Fruit fly (Drosophila melanogaster): Measurements from ENCODE around the gene CG10512.

DNA sequence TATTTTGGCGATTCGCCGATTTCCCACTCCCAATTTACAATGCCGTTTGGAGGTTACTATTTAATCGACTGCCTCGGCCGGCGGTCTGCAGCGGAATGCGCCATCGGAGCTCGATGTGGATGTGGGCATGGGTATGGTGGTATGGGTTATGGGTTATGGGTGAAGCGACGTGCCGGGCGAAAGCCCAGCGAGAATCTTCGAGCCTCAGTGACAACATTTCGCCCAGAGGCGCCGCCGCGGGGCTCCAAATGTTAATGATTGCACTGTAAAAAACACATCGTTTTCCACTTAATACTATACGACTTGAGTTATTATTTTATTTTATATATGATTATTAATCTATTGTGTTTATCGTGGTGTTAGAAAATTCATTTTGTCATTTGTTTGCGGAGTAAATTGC is 2.1 kb upstream of the CG10512 start:
- no peak for TF ChIP-seq fkh (GFP tag; optimal IDR thresholded peaks at IDR 0.05)
- no peak for TF ChIP-seq acj6 (GFP tag; optimal IDR thresholded peaks at IDR 0.05)
- no peak for TF ChIP-seq CG6854 (GFP tag; optimal IDR thresholded peaks at IDR 0.05)
- TF ChIP-seq eg (GFP tag; IDR thresholded peaks at IDR 0.05) = peak; percentile 26; the same call in 1 of the 3 replicates
- TF ChIP-seq CG10669 (GFP tag; optimal IDR thresholded peaks at IDR 0.05) = peak; percentile 4
- no peak for TF ChIP-seq Eip75B (GFP tag; optimal IDR thresholded peaks at IDR 0.05)
- TF ChIP-seq Blimp-1 (GFP tag; optimal IDR thresholded peaks at IDR 0.05) = no peak
